Fruit fly (Drosophila melanogaster): ENCODE data around the gene CG32225.

The CG32225 gene

DNA sequence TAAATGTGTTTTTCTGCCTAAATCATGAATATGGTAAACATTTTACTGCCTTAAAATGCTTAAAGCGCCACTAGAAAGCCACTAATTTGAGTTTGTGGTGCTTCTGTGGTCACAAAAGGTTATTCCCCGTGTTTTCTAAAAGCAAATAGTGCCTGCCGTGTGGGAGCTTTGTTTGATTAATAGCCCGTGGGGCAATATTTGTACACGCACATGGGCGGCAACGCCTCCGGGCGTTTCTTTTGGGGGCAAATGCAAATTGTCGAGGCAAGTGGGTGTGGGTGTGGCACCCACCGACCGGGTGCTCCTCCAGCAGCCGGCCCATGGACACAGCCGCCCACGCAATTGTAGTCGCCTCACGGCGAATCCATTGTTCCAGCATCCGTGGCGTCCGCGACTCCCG is 30.2 kb downstream of the CG32225 start:
- TF ChIP-seq h (optimal IDR thresholded peaks at IDR 0.05) (no peak), Sin3A (optimal IDR thresholded peaks at IDR 0.05) (no peak), insv (optimal IDR thresholded peaks at IDR 0.05) (no peak), psq (optimal IDR thresholded peaks at IDR 0.05) (no peak), Myc (optimal IDR thresholded peaks at IDR 0.05) (no peak)

DNA sequence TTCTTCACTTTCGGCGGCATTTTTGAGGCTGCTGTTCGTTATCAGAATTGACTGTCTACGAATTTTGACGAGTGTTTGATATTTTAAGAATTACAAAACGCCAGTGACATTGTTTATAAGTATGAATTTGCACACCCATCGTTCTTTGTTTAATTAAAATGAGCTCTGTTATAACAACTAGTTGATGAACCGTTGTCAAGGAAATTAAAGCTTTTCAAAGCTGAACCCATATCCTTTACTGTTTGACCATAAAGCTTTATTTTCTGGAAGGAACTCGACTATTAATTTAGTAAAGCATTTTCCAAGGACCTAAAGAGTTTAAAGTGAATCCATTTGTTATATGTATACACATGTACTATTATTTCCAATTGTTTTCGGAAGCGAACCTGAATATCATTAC is 30.8 kb downstream of the CG32225 start, which contains the start of gene CG17122:
CG17122 (minus strand) TSS at position 101 of the 400 bp plus-strand sequence.
- TF ChIP-seq Myc (optimal IDR thresholded peaks at IDR 0.05) (no peak), h (optimal IDR thresholded peaks at IDR 0.05) (no peak), ttk (optimal IDR thresholded peaks at IDR 0.05) (no peak), insv (optimal IDR thresholded peaks at IDR 0.05) (no peak), Sin3A (optimal IDR thresholded peaks at IDR 0.05) (no peak), psq (optimal IDR thresholded peaks at IDR 0.05) (no peak)

DNA sequence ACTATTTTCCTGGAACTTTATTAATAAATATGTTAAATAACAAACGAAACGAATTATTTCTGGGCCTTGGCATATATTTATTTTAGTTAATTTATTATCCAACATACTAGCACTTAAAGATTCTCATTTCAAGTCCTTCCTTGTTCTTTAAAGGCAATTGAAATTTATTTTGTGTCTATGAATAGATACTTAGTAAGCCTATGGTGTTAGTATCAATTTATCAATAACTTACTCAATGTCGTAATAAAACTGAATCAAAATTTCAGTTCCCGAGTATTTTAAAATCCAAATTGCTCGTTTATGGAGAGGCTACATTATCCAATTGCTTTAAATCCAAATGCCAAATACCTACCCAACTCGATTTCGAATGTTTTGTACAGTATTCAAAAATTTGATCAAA is 40.6 kb downstream of the CG32225 start, which contains the start of gene CG32228:
CG32228 (plus strand) TSS at position 301 of the 400 bp plus-strand sequence.
- no peak for TF ChIP-seq ttk (optimal IDR thresholded peaks at IDR 0.05)
- TF ChIP-seq Myc (optimal IDR thresholded peaks at IDR 0.05): no peak
- TF ChIP-seq psq (optimal IDR thresholded peaks at IDR 0.05): no peak
- no peak for TF ChIP-seq insv (optimal IDR thresholded peaks at IDR 0.05)
- no peak for TF ChIP-seq Sin3A (optimal IDR thresholded peaks at IDR 0.05)
- TF ChIP-seq h (optimal IDR thresholded peaks at IDR 0.05): no peak
